Worm (Caenorhabditis elegans): ENCODE results near the gene dlg-1.

dlg-1 gene

DNA sequence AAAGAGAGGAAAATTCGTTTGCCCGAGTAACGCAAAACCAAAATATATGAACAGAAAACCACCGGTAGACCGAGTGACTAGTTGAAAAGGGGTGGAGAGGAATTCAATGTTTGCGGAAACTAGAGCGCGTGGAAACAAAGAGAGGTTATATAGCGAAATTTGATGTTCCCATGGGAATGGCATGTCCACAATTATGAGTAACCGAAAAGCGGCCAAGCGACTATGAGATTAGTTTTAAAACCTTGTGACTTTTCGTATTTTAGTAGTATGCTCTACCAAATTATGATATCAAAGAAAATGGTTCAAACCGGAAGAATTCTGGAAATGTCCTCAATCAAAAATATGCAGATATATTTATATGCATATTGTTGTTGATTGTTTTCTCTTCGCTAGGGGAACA, 33.2 kb downstream of the dlg-1 start:
- TF ChIP-seq fkh-3 (tag; optimal IDR thresholded peaks at IDR 0.05), result no peak

DNA sequence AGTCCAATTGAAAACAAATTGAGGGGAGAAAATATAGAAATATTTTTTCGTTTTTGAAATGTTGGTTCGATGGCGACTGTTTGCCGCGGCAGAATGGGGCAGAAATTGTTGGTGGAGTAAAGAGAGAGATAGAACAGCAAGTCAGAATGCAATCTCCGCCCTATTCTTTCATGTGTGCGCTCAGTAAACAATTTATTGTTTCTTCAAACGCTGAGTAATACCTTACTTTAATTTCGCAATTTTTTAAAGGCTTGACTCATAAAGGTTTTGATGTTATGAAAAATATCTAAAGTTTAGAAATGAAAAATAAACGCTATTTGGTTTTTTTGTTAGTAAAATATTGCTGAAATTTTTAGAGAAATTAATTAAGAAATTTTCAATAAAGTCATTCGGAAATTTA, 34.8 kb downstream of the dlg-1 start:
- TF ChIP-seq T26A5.8 (tag; optimal IDR thresholded peaks at IDR 0.05), result no peak
- TF ChIP-seq cebp-1 (GFP tag; IDR thresholded peaks at IDR 0.05), result peak; percentile 32; the same call in 1 of the 2 replicates
- peak; percentile 72 for TF ChIP-seq cebp-1 (tag; optimal IDR thresholded peaks at IDR 0.05)

DNA sequence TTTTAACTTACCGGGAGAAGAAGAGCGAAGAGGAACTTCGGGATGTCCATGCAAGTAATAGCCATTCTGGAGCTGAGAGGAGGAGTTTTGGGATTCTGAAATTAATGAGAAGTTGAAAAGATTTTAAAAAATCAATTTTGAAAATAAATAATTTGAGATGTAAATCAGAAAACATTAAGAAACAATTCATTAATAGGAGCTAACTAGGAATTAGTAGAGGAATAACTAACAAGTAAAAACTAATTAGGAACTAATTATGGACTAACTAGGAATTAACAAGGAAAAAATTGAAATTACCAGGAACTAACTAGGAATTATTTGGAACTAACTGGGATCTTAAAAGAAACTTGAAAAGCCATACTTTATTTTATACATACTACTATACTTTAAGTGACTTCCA, 35.5 kb downstream of the dlg-1 start, which contains the start of gene T23F2.4:
Gene T23F2.4, minus strand, starts transcription at position 101 of the 400 bp plus-strand sequence.
- TF ChIP-seq dox-1 (GFP tag; IDR thresholded peaks at IDR 0.05), result no peak
- no peak for TF ChIP-seq aptf-3 (GFP tag; IDR thresholded peaks at IDR 0.05)
- no peak for TF ChIP-seq rcor-1 (GFP tag; IDR thresholded peaks at IDR 0.05)
- no peak for TF ChIP-seq ztf-22 (GFP tag; optimal IDR thresholded peaks at IDR 0.05)
- no peak for TF ChIP-seq Y56A3A.18 (GFP tag; IDR thresholded peaks at IDR 0.05)
- TF ChIP-seq nfya-2 (GFP tag; IDR thresholded peaks at IDR 0.05), result no peak

DNA sequence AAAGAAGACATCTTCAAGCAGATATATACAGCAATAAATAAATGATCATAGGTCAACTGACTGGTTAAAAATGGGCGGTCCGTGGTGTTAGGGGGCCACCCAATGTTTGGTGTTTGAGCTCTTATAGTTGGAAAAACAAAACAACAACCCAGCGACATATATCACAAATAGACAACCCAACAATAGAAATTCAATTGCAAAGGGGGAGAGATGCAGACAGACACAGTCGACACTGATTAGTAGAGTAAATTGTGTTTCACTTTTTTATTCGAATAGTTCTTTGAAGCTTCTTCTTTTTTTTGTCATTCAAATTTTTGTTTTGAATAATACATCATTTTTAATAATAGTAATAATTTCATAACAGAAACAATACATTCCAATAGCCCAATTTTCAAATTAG, 36.0 kb downstream of the dlg-1 start:
- TF ChIP-seq nfya-1 (tag; optimal IDR thresholded peaks at IDR 0.05; ENCODE audit: borderline replicate concordance, insufficient read depth) (no peak), dpl-1 (GFP tag; optimal IDR thresholded peaks at IDR 0.05) (no peak), sdz-38 (tag; optimal IDR thresholded peaks at IDR 0.05) (no peak), ets-4 (GFP tag; optimal IDR thresholded peaks at IDR 0.05) (no peak), egl-18 (GFP tag; IDR thresholded peaks at IDR 0.05) (no peak), egl-44 (GFP tag; IDR thresholded peaks at IDR 0.05) (no peak), dox-1 (GFP tag; IDR thresholded peaks at IDR 0.05) (no peak), nhr-120 (GFP tag; IDR thresholded peaks at IDR 0.05) (no peak), cebp-2 (GFP tag; IDR thresholded peaks at IDR 0.05) (no peak), F23B12.7 (tag; optimal IDR thresholded peaks at IDR 0.05; ENCODE audit: insufficient read depth) (no peak), repo-1 (tag; optimal IDR thresholded peaks at IDR 0.05) (no peak), fkh-3 (tag; optimal IDR thresholded peaks at IDR 0.05) (no peak), hlh-26 (GFP tag; conservative IDR thresholded peaks at IDR 0.05) (no peak), ceh-91 (GFP tag; IDR thresholded peaks at IDR 0.05) (no peak), C06A6.2 (GFP tag; conservative IDR thresholded peaks at IDR 0.05) (no peak), lsy-27 (tag; optimal IDR thresholded peaks at IDR 0.05; ENCODE audit: borderline replicate concordance, insufficient read depth) (no peak), lin-35 (GFP tag; optimal IDR thresholded peaks at IDR 0.05) (no peak), rpc-1 (optimal IDR thresholded peaks at IDR 0.05) (no peak), rpc-1 (tag; optimal IDR thresholded peaks at IDR 0.05) (no peak)

DNA sequence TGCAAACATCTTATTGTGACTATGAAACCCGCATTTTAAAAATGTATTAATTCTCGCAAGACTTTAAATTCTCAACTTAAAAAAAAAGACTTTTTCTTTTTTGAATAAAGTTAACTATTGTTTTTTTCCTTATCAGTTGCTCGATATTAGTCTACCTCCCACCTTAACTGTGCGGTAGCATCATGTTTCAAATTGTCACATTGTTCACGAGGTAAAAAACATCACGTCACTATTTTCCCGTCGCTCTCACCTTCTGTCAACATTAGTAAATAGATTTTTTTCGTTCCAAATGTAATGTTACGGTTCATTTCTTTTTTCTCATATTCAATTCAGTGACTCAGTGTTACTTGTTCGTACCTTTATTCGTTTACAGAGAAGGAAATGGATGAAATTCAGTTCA, 36.9 kb downstream of the dlg-1 start:
- TF ChIP-seq hmg-20 (GFP tag; IDR thresholded peaks at IDR 0.05), result no peak
- TF ChIP-seq ztf-22 (GFP tag; optimal IDR thresholded peaks at IDR 0.05), result no peak
- no peak for TF ChIP-seq T07F8.4 (tag; optimal IDR thresholded peaks at IDR 0.05)
- no peak for TF ChIP-seq lin-54 (GFP tag; optimal IDR thresholded peaks at IDR 0.05)
- no peak for TF ChIP-seq F39B2.1 (GFP tag; IDR thresholded peaks at IDR 0.05)
- TF ChIP-seq lin-26 (GFP tag; IDR thresholded peaks at IDR 0.05), result no peak

DNA sequence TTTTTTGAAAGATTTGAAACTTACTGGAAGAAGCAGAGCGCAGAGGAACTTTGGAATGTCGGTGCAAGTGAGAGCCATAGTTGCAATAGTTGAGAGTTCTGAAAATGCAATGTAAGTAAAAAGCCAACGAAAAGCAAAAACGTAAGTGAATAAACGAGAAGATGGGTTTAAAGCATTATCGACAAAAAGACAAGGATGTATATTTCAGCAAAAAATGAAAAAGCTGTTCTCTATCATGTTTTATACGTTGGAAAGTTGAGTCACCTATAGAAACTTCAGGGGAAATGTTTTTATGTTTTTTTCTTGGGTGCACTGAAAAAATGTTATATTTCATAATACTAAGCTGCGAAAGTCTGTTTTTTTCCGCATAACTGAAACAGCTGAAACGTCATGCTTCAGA, 37.6 kb downstream of the dlg-1 start, which contains the start of gene T23F2.5:
Gene T23F2.5, minus strand, starts transcription at position 101 of the 400 bp plus-strand sequence.
- TF ChIP-seq cebp-1 (GFP tag; IDR thresholded peaks at IDR 0.05) (no peak), cebp-1 (tag; optimal IDR thresholded peaks at IDR 0.05) (peak; percentile 39), unc-62 (GFP tag; optimal IDR thresholded peaks at IDR 0.05) (no peak)

Measured in whole organism, young adult.